Fruit fly (Drosophila melanogaster): ENCODE data around the gene Hers.

dm6 chrX:19846701-19847383 is 19.1 kb upstream of the Hers start:
- TF ChIP-seq Myc (optimal IDR thresholded peaks at IDR 0.05) (no peak), Sin3A (optimal IDR thresholded peaks at IDR 0.05) (no peak), insv (optimal IDR thresholded peaks at IDR 0.05) (no peak), h (optimal IDR thresholded peaks at IDR 0.05) (no peak), ttk (optimal IDR thresholded peaks at IDR 0.05) (no peak)
